Fruit fly (Drosophila melanogaster) whole organism, wandering third instar larva: ENCODE results near the gene HP6.

Experiments
- CG9705 ChIP-seq: fragments of 200-800 bp; sonication (Bioruptor generic); optimal IDR thresholded peaks from 2 replicates; lab custom pipeline; 2018; ENCODE audit warnings: missing biosample characterization, mild to moderate bottlenecking, missing genetic modification characterization
- Dfd ChIP-seq: fragments of >200 bp; optimal IDR thresholded peaks from 2 replicates; lab custom pipeline; 2017; ENCODE audit warnings: missing biosample characterization, missing genetic modification characterization
- Jra ChIP-seq: sonication (Bioruptor generic); optimal IDR thresholded peaks from 2 replicates; lab custom pipeline; 2016; ENCODE audit warnings: missing biosample characterization, missing genetic modification characterization
- Mio ChIP-seq: sonication (Bioruptor generic); optimal IDR thresholded peaks from 2 replicates; lab custom pipeline; 2016; ENCODE audit warnings: missing biosample characterization, missing genetic modification characterization
- usp ChIP-seq: fragments of >200 bp; optimal IDR thresholded peaks from 2 replicates; lab custom pipeline; 2017; ENCODE audit warnings: missing biosample characterization, missing genetic modification characterization

DNA sequence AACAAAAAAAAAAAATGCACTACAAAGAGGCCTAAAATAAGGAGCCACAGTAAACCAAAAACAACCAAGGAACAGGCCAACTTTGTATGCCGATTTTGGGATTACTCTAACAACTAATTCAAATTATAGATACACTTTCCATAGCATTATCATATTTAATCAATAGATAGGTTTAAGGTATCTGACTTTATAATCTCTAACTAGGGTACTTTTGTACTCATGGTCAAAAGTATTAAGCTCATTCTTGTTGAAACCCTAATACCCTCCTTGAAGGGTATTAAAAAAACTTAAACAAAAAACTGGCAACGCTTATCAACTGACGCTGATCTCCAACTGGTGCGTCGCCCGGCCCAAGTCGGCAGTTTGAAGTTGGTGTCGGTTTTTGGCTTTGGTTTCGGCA, 10.8 kb downstream of the HP6 start:
- TF ChIP-seq CG9705 (GFP tag; lab: Kevin White, UChicago) (no peak), Dfd (GFP tag; lab: Kevin White, UChicago) (no peak), Mio (GFP tag; lab: Kevin White, UChicago) (no peak), usp (GFP tag; lab: Kevin White, UChicago) (no peak), Jra (GFP tag; lab: Kevin White, UChicago) (no peak)
